Fruit fly (Drosophila melanogaster) whole organism, embryonic: Measurements from ENCODE around the gene CG33986.
A peak's percentile ranks its signal among the peaks of the same experiment; 100 is the strongest.

Experiments
- Antp ChIP-seq: fragments of 200-800 bp; sonication (Bioruptor generic); optimal IDR thresholded peaks from 3 replicates; lab custom pipeline; 2016; ENCODE audit warnings: missing biosample characterization, missing genetic modification characterization
- BEAF-32 ChIP-seq: fragments of 200-800 bp; sonication (Bioruptor generic); optimal IDR thresholded peaks from 3 replicates; lab custom pipeline; 2017; ENCODE audit warnings: missing biosample characterization, missing genetic modification characterization, mild to moderate bottlenecking, moderate library complexity, missing genetic modification reagents
- Bdp1 ChIP-seq: fragments of 200-800 bp; sonication (Bioruptor generic); optimal IDR thresholded peaks from 3 replicates; lab custom pipeline; 2016; ENCODE audit warnings: missing biosample characterization, missing genetic modification characterization
- CG11093 ChIP-seq: fragments of 200-800 bp; sonication (Bioruptor generic); IDR thresholded peaks from 3 replicates; pipeline ENCODE4 v1.3.6; 2022; ENCODE audit warnings: missing biosample characterization, missing genetic modification characterization
- CG11504 ChIP-seq: fragments of 200-800 bp; sonication (Bioruptor generic); optimal IDR thresholded peaks from 3 replicates; lab custom pipeline; 2019; ENCODE audit warnings: missing biosample characterization, mild to moderate bottlenecking, missing genetic modification characterization, moderate library complexity
- CG12299 ChIP-seq: fragments of 200-800 bp; sonication (Bioruptor generic); optimal IDR thresholded peaks from 2 replicates; lab custom pipeline; 2018; ENCODE audit warnings: missing biosample characterization, mild to moderate bottlenecking, missing genetic modification characterization
- CG13424 ChIP-seq: fragments of 200-800 bp; sonication (Bioruptor generic); optimal IDR thresholded peaks from 2 replicates; lab custom pipeline; 2019; ENCODE audit warnings: missing biosample characterization, mild to moderate bottlenecking, missing genetic modification characterization, moderate library complexity
- CG15011 ChIP-seq: fragments of 200-800 bp; sonication (Bioruptor generic); optimal IDR thresholded peaks from 3 replicates; lab custom pipeline; 2018; ENCODE audit warnings: missing biosample characterization, mild to moderate bottlenecking, missing genetic modification characterization
- CG15479 ChIP-seq: fragments of 200-800 bp; sonication (Bioruptor generic); optimal IDR thresholded peaks from 3 replicates; lab custom pipeline; 2019; ENCODE audit warnings: missing biosample characterization, mild to moderate bottlenecking, missing genetic modification characterization, moderate library complexity
- CG17328 ChIP-seq: fragments of 200-800 bp; sonication (Bioruptor generic); IDR thresholded peaks from 2 replicates; pipeline ENCODE4 v1.3.6; 2022; ENCODE audit warnings: missing biosample characterization, missing genetic modification characterization
- CG17568 ChIP-seq: fragments of 200-800 bp; sonication (Bioruptor generic); optimal IDR thresholded peaks from 2 replicates; lab custom pipeline; 2018; ENCODE audit warnings: missing biosample characterization, mild to moderate bottlenecking, missing genetic modification characterization, moderate library complexity
- CG17829 ChIP-seq: fragments of 200-800 bp; optimal IDR thresholded peaks from 2 replicates; lab custom pipeline; 2019; ENCODE audit warnings: missing biosample characterization, mild to moderate bottlenecking, missing genetic modification characterization, moderate library complexity
- CG2129 ChIP-seq: fragments of 200-800 bp; sonication (Bioruptor generic); IDR thresholded peaks from 2 replicates; pipeline ENCODE4 v1.3.6; 2022; ENCODE audit warnings: missing biosample characterization, missing genetic modification characterization; ENCODE audit not compliant: partially characterized antibody
- CG2712 ChIP-seq: fragments of 200-800 bp; optimal IDR thresholded peaks from 3 replicates; lab custom pipeline; 2019; ENCODE audit warnings: missing biosample characterization, mild to moderate bottlenecking, missing genetic modification characterization, moderate library complexity
- CG2875 ChIP-seq: fragments of 200-800 bp; sonication (Bioruptor generic); optimal IDR thresholded peaks from 2 replicates; lab custom pipeline; 2017; ENCODE audit warnings: missing biosample characterization, mild to moderate bottlenecking, missing genetic modification characterization, missing genetic modification reagents
- CG31224 ChIP-seq: fragments of 200-800 bp; sonication (Bioruptor generic); IDR thresholded peaks from 2 replicates; pipeline ENCODE4 v1.3.6; 2022; ENCODE audit warnings: missing biosample characterization, missing genetic modification characterization
- CG3163 ChIP-seq: fragments of 200-800 bp; sonication (Bioruptor generic); optimal IDR thresholded peaks from 3 replicates; lab custom pipeline; 2016; ENCODE audit warnings: missing biosample characterization, missing genetic modification characterization
- CG3847 ChIP-seq: fragments of 200-800 bp; sonication (Bioruptor generic); IDR thresholded peaks from 2 replicates; pipeline ENCODE4 v1.3.6; 2022; ENCODE audit warnings: missing biosample characterization, missing genetic modification characterization
- CG3995 ChIP-seq: fragments of 200-800 bp; sonication (Bioruptor generic); optimal IDR thresholded peaks from 3 replicates; lab custom pipeline; 2016; ENCODE audit warnings: missing biosample characterization, missing genetic modification characterization
- CG4424 ChIP-seq: fragments of 200-800 bp; sonication (Bioruptor generic); optimal IDR thresholded peaks from 3 replicates; lab custom pipeline; 2016; ENCODE audit warnings: missing biosample characterization, missing genetic modification characterization
- CG4617 ChIP-seq: fragments of 200-800 bp; sonication (Bioruptor generic); optimal IDR thresholded peaks from 3 replicates; lab custom pipeline; 2016; ENCODE audit warnings: missing biosample characterization, missing genetic modification characterization, borderline replicate concordance
- CG6813 ChIP-seq: fragments of 200-800 bp; sonication (Bioruptor generic); optimal IDR thresholded peaks from 2 replicates; lab custom pipeline; 2017; ENCODE audit warnings: missing biosample characterization, missing genetic modification characterization, mild to moderate bottlenecking, moderate library complexity, missing genetic modification reagents
- CG9437 ChIP-seq: fragments of 200-800 bp; sonication (Bioruptor generic); optimal IDR thresholded peaks from 2 replicates; lab custom pipeline; 2018; ENCODE audit warnings: missing biosample characterization, mild to moderate bottlenecking, missing genetic modification characterization
- Dip3 ChIP-seq: fragments of 200-800 bp; sonication (Bioruptor generic); optimal IDR thresholded peaks from 3 replicates; lab custom pipeline; 2016; ENCODE audit warnings: missing biosample characterization, missing genetic modification characterization
- Fer2 ChIP-seq: fragments of 200-800 bp; sonication (Bioruptor generic); optimal IDR thresholded peaks from 2 replicates; lab custom pipeline; 2018; ENCODE audit warnings: missing biosample characterization, mild to moderate bottlenecking, missing genetic modification characterization, moderate library complexity
- Gug ChIP-seq: fragments of 200-800 bp; sonication (Bioruptor generic); IDR thresholded peaks from 4 replicates; pipeline ENCODE4 v1.3.6; 2022; ENCODE audit warnings: missing biosample characterization, missing genetic modification characterization
- HHEX ChIP-seq: fragments of 200-800 bp; sonication (Bioruptor generic); optimal IDR thresholded peaks from 3 replicates; lab custom pipeline; 2017; ENCODE audit warnings: missing biosample characterization, mild to moderate bottlenecking, missing genetic modification characterization, missing genetic modification reagents
- Hr3 ChIP-seq: fragments of 200-800 bp; sonication (Bioruptor generic); optimal IDR thresholded peaks from 3 replicates; lab custom pipeline; 2016; ENCODE audit warnings: missing biosample characterization, missing genetic modification characterization
- Lim3 ChIP-seq: fragments of 200-800 bp; sonication (Bioruptor generic); IDR thresholded peaks from 2 replicates; pipeline ENCODE4 v1.3.6; 2022; ENCODE audit warnings: missing biosample characterization, missing genetic modification characterization
- Mes4 ChIP-seq: fragments of 200-800 bp; sonication (Bioruptor generic); optimal IDR thresholded peaks from 2 replicates; lab custom pipeline; 2016; ENCODE audit warnings: missing biosample characterization, missing genetic modification characterization
- Opbp ChIP-seq: fragments of 200-800 bp; sonication (Bioruptor generic); IDR thresholded peaks from 3 replicates; pipeline ENCODE4 v1.3.6; 2022; ENCODE audit warnings: missing biosample characterization, missing genetic modification characterization; ENCODE audit not compliant: partially characterized antibody
- Sry-δ ChIP-seq: fragments of 200-800 bp; sonication (Bioruptor generic); optimal IDR thresholded peaks from 2 replicates; lab custom pipeline; 2016; ENCODE audit warnings: missing biosample characterization, missing genetic modification characterization
- YL-1 ChIP-seq: fragments of 200-800 bp; sonication (Bioruptor generic); optimal IDR thresholded peaks from 3 replicates; lab custom pipeline; 2017; ENCODE audit warnings: missing biosample characterization, mild to moderate bottlenecking, missing genetic modification characterization
- bbx ChIP-seq: fragments of 200-800 bp; sonication (Bioruptor generic); IDR thresholded peaks from 2 replicates; pipeline ENCODE4 v1.3.6; 2022; ENCODE audit warnings: missing biosample characterization, missing genetic modification characterization; ENCODE audit not compliant: partially characterized antibody
- cwo ChIP-seq: fragments of 200-800 bp; sonication (Bioruptor generic); optimal IDR thresholded peaks from 3 replicates; lab custom pipeline; 2017; ENCODE audit warnings: missing biosample characterization, missing genetic modification characterization, mild to moderate bottlenecking, moderate library complexity, missing genetic modification reagents
- dan ChIP-seq: fragments of 200-800 bp; sonication (Bioruptor generic); IDR thresholded peaks from 2 replicates; pipeline ENCODE4 v1.3.6; 2022; ENCODE audit warnings: missing biosample characterization, missing genetic modification characterization
- insv ChIP-seq, 2 experiments: fragments of 200-800 bp; sonication (Bioruptor generic); optimal IDR thresholded peaks; 3 replicates each; lab custom pipeline; 2016 to 2018; ENCODE audit warnings: missing biosample characterization in 2 of 2, missing genetic modification characterization in 2 of 2
- jumu ChIP-seq: fragments of 200-800 bp; sonication (Bioruptor generic); optimal IDR thresholded peaks from 3 replicates; lab custom pipeline; 2016; ENCODE audit warnings: missing biosample characterization, missing genetic modification characterization
- lov ChIP-seq, 2 experiments: fragments of 200-800 bp in 1 of 2; fragments of >200 bp in 1 of 2; sonication (Bioruptor generic) in 1 of 2; IDR thresholded peaks in 1 of 2; optimal IDR thresholded peaks in 1 of 2; 2 replicates in 1 of 2; 3 replicates in 1 of 2; pipeline versions ENCODE4 v1.3.6 to Lab custom; 2017 to 2022; ENCODE audit warnings: missing biosample characterization in 1 of 2, missing genetic modification characterization in 1 of 2
- mam ChIP-seq: fragments of 200-800 bp; sonication (Bioruptor generic); optimal IDR thresholded peaks from 3 replicates; lab custom pipeline; 2016; ENCODE audit warnings: missing biosample characterization, missing genetic modification characterization
- mld ChIP-seq: fragments of 200-800 bp; sonication (Bioruptor generic); IDR thresholded peaks from 3 replicates; pipeline ENCODE4 v1.3.6; 2022; ENCODE audit warnings: missing biosample characterization, missing genetic modification characterization; ENCODE audit not compliant: partially characterized antibody
- otp ChIP-seq: fragments of 200-800 bp; sonication (Bioruptor generic); IDR thresholded peaks from 3 replicates; pipeline ENCODE4, ENCODE4 v1.3.6; 2022; ENCODE audit warnings: missing biosample characterization, missing genetic modification characterization
- prd ChIP-seq, 3 experiments: fragments of >200 bp in 2 of 3; fragments of 200-800 bp in 1 of 3; sonication (Bioruptor generic) in 1 of 3; optimal IDR thresholded peaks in 2 of 3; IDR thresholded peaks in 1 of 3; 2 replicates in 2 of 3; 3 replicates in 1 of 3; pipeline versions ENCODE4 v1.3.6 to Lab custom; 2017 to 2022; ENCODE audit warnings: missing biosample characterization in 1 of 3, missing genetic modification characterization in 1 of 3
- rib ChIP-seq: fragments of 200-800 bp; sonication (Bioruptor generic); IDR thresholded peaks from 2 replicates; pipeline ENCODE4 v1.3.6; 2022; ENCODE audit warnings: missing biosample characterization, missing genetic modification characterization
- sisA ChIP-seq: fragments of 200-800 bp; sonication (Bioruptor generic); IDR thresholded peaks from 2 replicates; pipeline ENCODE4 v1.3.6; 2022; ENCODE audit warnings: missing biosample characterization, missing genetic modification characterization
- slou ChIP-seq: fragments of 200-800 bp; sonication (Bioruptor generic); optimal IDR thresholded peaks from 3 replicates; lab custom pipeline; 2016; ENCODE audit warnings: missing biosample characterization, missing genetic modification characterization
- sug ChIP-seq: fragments of 200-800 bp; optimal IDR thresholded peaks from 2 replicates; lab custom pipeline; 2019; ENCODE audit warnings: missing biosample characterization, mild to moderate bottlenecking, missing genetic modification characterization, moderate library complexity
- tin ChIP-seq: fragments of 200-800 bp; sonication (Bioruptor generic); optimal IDR thresholded peaks from 3 replicates; lab custom pipeline; 2016; ENCODE audit warnings: missing biosample characterization, missing genetic modification characterization

Gene CG33986

dm6 chr3L:15565829-15566433, 40.9 kb upstream of the CG33986 start, which contains the start of gene dop (continued):
- peak; percentile 82 for TF ChIP-seq CG3995 (GFP tag; lab: Kevin White, UChicago)
- TF ChIP-seq CG17568 (GFP tag; lab: Kevin White, UChicago): no peak
- TF ChIP-seq Dip3 (GFP tag; lab: Kevin White, UChicago): no peak
- no peak for TF ChIP-seq sisA (GFP tag; lab: Robert Waterston, UW)
- TF ChIP-seq Lim3 (GFP tag; lab: Robert Waterston, UW): no peak
- no peak for TF ChIP-seq Mes4 (GFP tag; lab: Kevin White, UChicago)
- TF ChIP-seq Sry-δ (GFP tag; lab: Kevin White, UChicago): peak; percentile 95
- 0 out of 3 replicates have a peak, but pooled peaks have one; percentile 35 for TF ChIP-seq mld (GFP tag; lab: Robert Waterston, UW)
- no peak for TF ChIP-seq lov (optimal IDR thresholded peaks at IDR 0.05; lab: Kevin White, UChicago)
- TF ChIP-seq lov (GFP tag; IDR thresholded peaks at IDR 0.05; lab: Robert Waterston, UW): no peak
- no peak for TF ChIP-seq otp (GFP tag; lab: Robert Waterston, UW)
- no peak for TF ChIP-seq CG2712 (tag; lab: Kevin White, UChicago)
- no peak for TF ChIP-seq HHEX (GFP tag; lab: Kevin White, UChicago)
- no peak for TF ChIP-seq Bdp1 (GFP tag; lab: Kevin White, UChicago)
- no peak for TF ChIP-seq rib (GFP tag; lab: Robert Waterston, UW)
- TF ChIP-seq CG13424 (tag; lab: Kevin White, UChicago): peak; percentile 6
- TF ChIP-seq dan (GFP tag; lab: Robert Waterston, UW): no peak
- TF ChIP-seq sug (tag; lab: Kevin White, UChicago): no peak
- no peak for TF ChIP-seq insv (GFP tag; optimal IDR thresholded peaks at IDR 0.05; lab: Kevin White, UChicago)
- TF ChIP-seq CG11504 (tag; lab: Kevin White, UChicago): no peak
- no peak for TF ChIP-seq slou (GFP tag; lab: Kevin White, UChicago)
- no peak for TF ChIP-seq CG15479 (GFP tag; lab: Kevin White, UChicago)
- peak; percentile 50; the same call in 1 of the 3 replicates for TF ChIP-seq Opbp (GFP tag; lab: Robert Waterston, UW)
- no peak for TF ChIP-seq prd (optimal IDR thresholded peaks at IDR 0.05; lab: Kevin White, UChicago)
- TF ChIP-seq prd (GFP tag; IDR thresholded peaks at IDR 0.05; lab: Robert Waterston, UW): peak; percentile 33; the same call in 2 of the 3 replicates
- TF ChIP-seq mam (GFP tag; lab: Kevin White, UChicago): peak; percentile 45
- 0 out of 2 replicates have a peak, but pooled peaks have one; percentile 30 for TF ChIP-seq CG3847 (GFP tag; lab: Robert Waterston, UW)
- TF ChIP-seq tin: no peak
- TF ChIP-seq CG3163 (GFP tag; lab: Kevin White, UChicago): no peak
- no peak for TF ChIP-seq CG4424 (GFP tag; lab: Kevin White, UChicago)
- TF ChIP-seq CG17829: no peak
- TF ChIP-seq CG6813 (GFP tag; lab: Kevin White, UChicago): no peak
- TF ChIP-seq CG12299 (tag; lab: Kevin White, UChicago): no peak
- no peak for TF ChIP-seq CG15011 (GFP tag; lab: Kevin White, UChicago)
- TF ChIP-seq CG2129 (GFP tag; lab: Robert Waterston, UW): no peak
- no peak for TF ChIP-seq Fer2 (tag; lab: Kevin White, UChicago)
- TF ChIP-seq CG9437 (GFP tag; lab: Kevin White, UChicago): no peak
- TF ChIP-seq BEAF-32 (GFP tag; lab: Kevin White, UChicago): peak; percentile 82
- peak; percentile 59 for TF ChIP-seq CG4617 (GFP tag; lab: Kevin White, UChicago)
- TF ChIP-seq Gug: no peak
- no peak for TF ChIP-seq CG2875 (GFP tag; lab: Kevin White, UChicago)
- peak; percentile 17 for TF ChIP-seq Hr3 (GFP tag; lab: Kevin White, UChicago)
- peak; percentile 15; the same call in 1 of the 2 replicates for TF ChIP-seq bbx
- TF ChIP-seq Antp (GFP tag; lab: Kevin White, UChicago): peak; percentile 29
- peak; percentile 24 for TF ChIP-seq YL-1 (GFP tag; lab: Kevin White, UChicago)
- TF ChIP-seq CG11093 (GFP tag; lab: Robert Waterston, UW): no peak
- TF ChIP-seq CG17328 (GFP tag; lab: Robert Waterston, UW): 0 out of 2 replicates have a peak, but pooled peaks have one; percentile 16
- no peak for TF ChIP-seq CG31224 (GFP tag; lab: Robert Waterston, UW)
- no peak for TF ChIP-seq cwo (GFP tag; lab: Kevin White, UChicago)
- peak; percentile 26 for TF ChIP-seq jumu (GFP tag; lab: Kevin White, UChicago)
